Fruit fly (Drosophila melanogaster): ENCODE results near the gene Eig71Eh.

Eig71Eh gene

DNA sequence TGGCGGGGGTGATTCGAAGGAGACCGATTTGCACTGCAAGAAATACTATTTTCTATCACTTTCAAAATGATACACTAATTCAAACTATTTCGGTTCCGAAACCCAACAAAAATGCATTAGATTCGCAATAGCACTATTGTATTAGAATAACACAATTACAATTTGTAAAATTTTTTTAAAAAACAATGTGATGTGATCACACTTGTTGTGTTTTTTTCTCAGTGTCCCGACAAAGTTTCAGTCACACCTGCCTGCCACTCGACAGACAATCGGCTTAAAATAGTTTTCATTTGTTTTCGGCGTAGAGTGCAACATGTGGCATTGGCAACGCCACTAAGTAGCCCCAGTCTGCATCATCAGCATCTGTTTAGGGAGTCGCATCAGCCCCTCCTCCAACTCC lies 15.9 kb upstream of the Eig71Eh start (continued):
- TF ChIP-seq CG12391 (tag; optimal IDR thresholded peaks at IDR 0.05) (peak; percentile 83), H15 (GFP tag; IDR thresholded peaks at IDR 0.05) (peak; percentile 54; the same call in 1 of the 3 replicates), row (GFP tag; IDR thresholded peaks at IDR 0.05) (peak; percentile 75), pho (GFP tag; optimal IDR thresholded peaks at IDR 0.05) (no peak), CG11723 (GFP tag; optimal IDR thresholded peaks at IDR 0.05) (peak; percentile 44), CG4820 (GFP tag; optimal IDR thresholded peaks at IDR 0.05) (peak; percentile 75), Aef1 (GFP tag; IDR thresholded peaks at IDR 0.05) (no peak), Hr3 (GFP tag; optimal IDR thresholded peaks at IDR 0.05) (peak; percentile 60), ewg (GFP tag; optimal IDR thresholded peaks at IDR 0.05) (peak; percentile 27), Oli (tag; optimal IDR thresholded peaks at IDR 0.05) (peak; percentile 74), lbe (GFP tag; optimal IDR thresholded peaks at IDR 0.05) (no peak), CG2875 (GFP tag; optimal IDR thresholded peaks at IDR 0.05) (peak; percentile 74), cato (GFP tag; optimal IDR thresholded peaks at IDR 0.05; ENCODE audit: borderline replicate concordance) (peak; percentile 27), Dref (GFP tag; IDR thresholded peaks at IDR 0.05) (no peak), CTCF (GFP tag; optimal IDR thresholded peaks at IDR 0.05) (no peak), crp (GFP tag; optimal IDR thresholded peaks at IDR 0.05) (no peak), CG15514 (GFP tag; optimal IDR thresholded peaks at IDR 0.05) (no peak), CG4617 (GFP tag; optimal IDR thresholded peaks at IDR 0.05; ENCODE audit: borderline replicate concordance) (peak; percentile 28), CG1602 (GFP tag; optimal IDR thresholded peaks at IDR 0.05) (peak; percentile 76), CG18764 (GFP tag; optimal IDR thresholded peaks at IDR 0.05) (peak; percentile 47), Gug (GFP tag; IDR thresholded peaks at IDR 0.05) (no peak), Atf3 (GFP tag; optimal IDR thresholded peaks at IDR 0.05) (peak; percentile 78), jing (GFP tag; optimal IDR thresholded peaks at IDR 0.05) (peak; percentile 50), CG14860 (GFP tag; IDR thresholded peaks at IDR 0.05; ENCODE audit: partially characterized antibody) (no peak), CG5953 (GFP tag; IDR thresholded peaks at IDR 0.05) (no peak), CG17912 (GFP tag; optimal IDR thresholded peaks at IDR 0.05) (no peak), klu (GFP tag; IDR thresholded peaks at IDR 0.05) (no peak), btn (GFP tag; optimal IDR thresholded peaks at IDR 0.05) (peak; percentile 59), Optix (GFP tag; IDR thresholded peaks at IDR 0.05) (no peak; the same call in 2 of the 3 replicates), MESR4 (GFP tag; optimal IDR thresholded peaks at IDR 0.05) (no peak), CG7928 (GFP tag; optimal IDR thresholded peaks at IDR 0.05) (no peak), CG10147 (GFP tag; optimal IDR thresholded peaks at IDR 0.05) (no peak), slbo (GFP tag; IDR thresholded peaks at IDR 0.05) (no peak), CG11247 (GFP tag; IDR thresholded peaks at IDR 0.05) (no peak), nau (GFP tag; optimal IDR thresholded peaks at IDR 0.05) (peak; percentile 67), C15 (GFP tag; IDR thresholded peaks at IDR 0.05) (no peak), stc (GFP tag; IDR thresholded peaks at IDR 0.05) (no peak), CG14014 (GFP tag; IDR thresholded peaks at IDR 0.05) (no peak), Doc3 (GFP tag; IDR thresholded peaks at IDR 0.05; ENCODE audit: partially characterized antibody) (no peak), CG3281 (GFP tag; optimal IDR thresholded peaks at IDR 0.05) (no peak), gro (GFP tag; optimal IDR thresholded peaks at IDR 0.05) (no peak), CG11696 (GFP tag; IDR thresholded peaks at IDR 0.05) (peak; percentile 38), oc (tag; optimal IDR thresholded peaks at IDR 0.05) (peak; percentile 68), al (GFP tag; IDR thresholded peaks at IDR 0.05) (no peak), fd102C (GFP tag; optimal IDR thresholded peaks at IDR 0.05) (no peak), Atf-2 (GFP tag; optimal IDR thresholded peaks at IDR 0.05) (peak; percentile 54), Hr51 (GFP tag; optimal IDR thresholded peaks at IDR 0.05) (peak in 1 of 2 experiments; percentile 6), Fer1 (GFP tag; optimal IDR thresholded peaks at IDR 0.05) (no peak), CG12942 (GFP tag; optimal IDR thresholded peaks at IDR 0.05) (peak; percentile 52), emc (GFP tag; optimal IDR thresholded peaks at IDR 0.05) (no peak), CoRest (tag; optimal IDR thresholded peaks at IDR 0.05) (peak; percentile 71), Elba2 (GFP tag; optimal IDR thresholded peaks at IDR 0.05) (peak; percentile 9)

Measured in whole organism, embryonic.